Worm (Caenorhabditis elegans) whole organism, L4/young adult: Measurements from ENCODE around the gene sup-26.

Experiments used
- W03F9.2 ChIP-seq: fragments of 150-350 bp; optimal IDR thresholded peaks from 2 replicates; lab custom pipeline; 2014; ENCODE audit warnings: missing biosample characterization, missing genetic modification characterization
- dao-5 ChIP-seq: sonication (generic microtip); optimal IDR thresholded peaks from 2 replicates; lab custom pipeline; 2016; ENCODE audit warnings: missing genotype, missing genetic modification characterization, moderate library complexity, missing compliant biosample characterization
- him-1 ChIP-seq: sonication (generic microtip); optimal IDR thresholded peaks from 2 replicates; lab custom pipeline; 2016; ENCODE audit warnings: missing genotype, missing genetic modification reagents, missing genetic modification characterization, missing compliant biosample characterization

- TF ChIP-seq him-1 (no peak), dao-5 (tag; lab: Kevin White, UChicago) (no peak), W03F9.2 (no peak)
Measured at ce11 chrIII:4300989-4301498, 21.0 kb upstream of the sup-26 start, which contains the start of gene R10E4.11.
